Worm (Caenorhabditis elegans) whole organism, L4 larva: ENCODE results near the gene T06E4.5.

Experiments
- F10B5.3 ChIP-seq: sonication (generic microtip); optimal IDR thresholded peaks from 2 replicates; lab custom pipeline; 2016; ENCODE audit warnings: mild to moderate bottlenecking, missing genetic modification characterization, missing compliant biosample characterization
- F44E2.7 ChIP-seq: fragments of 200-800 bp; sonication (Bioruptor generic); IDR thresholded peaks from 2 replicates; pipeline ENCODE4 v2.1.2; 2022; ENCODE audit warnings: missing genetic modification characterization, missing compliant biosample characterization
- R02D3.7 ChIP-seq: fragments of 150-350 bp; sonication (generic microtip); optimal IDR thresholded peaks from 3 replicates; lab custom pipeline; 2014; ENCODE audit warnings: missing biosample characterization, missing genetic modification characterization
- T26A8.4 ChIP-seq: fragments of 200-800 bp; sonication (Bioruptor generic); IDR thresholded peaks from 2 replicates; pipeline ENCODE4 v1.3.6; 2022; ENCODE audit warnings: missing genetic modification characterization, missing compliant biosample characterization
- Y105C5A.15 ChIP-seq: fragments of 200-800 bp; sonication (Bioruptor generic); IDR thresholded peaks from 2 replicates; pipeline ENCODE4 v1.3.6; 2022; ENCODE audit warnings: missing genetic modification characterization, missing compliant biosample characterization
- ZK546.5 ChIP-seq, 2 experiments: sonication (generic microtip); optimal IDR thresholded peaks; 2 replicates each; lab custom pipeline; 2017; ENCODE audit warnings: missing biosample characterization in 2 of 2, missing genetic modification characterization in 2 of 2
- aly-2 ChIP-seq: sonication (generic microtip); optimal IDR thresholded peaks from 2 replicates; lab custom pipeline; 2018; ENCODE audit warnings: missing biosample characterization, missing genetic modification characterization
- ama-1 ChIP-seq: fragments of 150-350 bp; optimal IDR thresholded peaks from 2 replicates; lab custom pipeline; 2014; ENCODE audit warnings: inconsistent platforms, mixed read lengths
- ceh-62 ChIP-seq: sonication (generic microtip); optimal IDR thresholded peaks from 2 replicates; lab custom pipeline; 2017; ENCODE audit warnings: missing biosample characterization, missing genetic modification characterization
- daf-16 ChIP-seq, 3 experiments: sonication (generic microtip); optimal IDR thresholded peaks; 2 replicates each; lab custom pipeline; 2016 to 2017; ENCODE audit warnings: missing genetic modification characterization in 3 of 3, missing genetic modification reagents in 3 of 3, mild to moderate bottlenecking in 2 of 3, missing compliant biosample characterization in 2 of 3, missing biosample characterization in 1 of 3, moderate library complexity in 1 of 3
- daf-19 ChIP-seq: fragments of 200-800 bp; sonication (Bioruptor generic); conservative IDR thresholded peaks from 2 replicates; pipeline ENCODE4 v1.3.6; 2022; ENCODE audit warnings: missing genetic modification characterization, missing compliant biosample characterization
- dmd-8 ChIP-seq: fragments of 200-800 bp; sonication (Bioruptor generic); IDR thresholded peaks from 2 replicates; pipeline ENCODE4 v1.3.6; 2022; ENCODE audit warnings: missing genetic modification characterization, missing compliant biosample characterization
- dpl-1 ChIP-seq: fragments of 150-350 bp; optimal IDR thresholded peaks from 2 replicates; lab custom pipeline; 2014; ENCODE audit warnings: missing biosample characterization, missing genetic modification reagents, missing genetic modification characterization
- fos-1 ChIP-seq: fragments of 150-350 bp; optimal IDR thresholded peaks from 2 replicates; lab custom pipeline; 2014; ENCODE audit warnings: missing biosample characterization, missing genetic modification characterization
- hlh-30 ChIP-seq: sonication (generic microtip); optimal IDR thresholded peaks from 2 replicates; lab custom pipeline; 2017; ENCODE audit warnings: antibody characterized with exemption, mild to moderate bottlenecking, missing genetic modification characterization, missing compliant biosample characterization; ENCODE audit not compliant: insufficient read depth
- hmg-1.1 ChIP-seq: fragments of 200-800 bp; sonication (Bioruptor generic); IDR thresholded peaks from 2 replicates; pipeline ENCODE4 v1.3.6; 2022; ENCODE audit warnings: missing genetic modification reagents, missing genetic modification characterization, missing compliant biosample characterization
- jun-1 ChIP-seq: fragments of 150-350 bp; optimal IDR thresholded peaks from 2 replicates; lab custom pipeline; 2014; ENCODE audit warnings: missing biosample characterization, missing genetic modification reagents, missing genetic modification characterization
- lim-7 ChIP-seq: fragments of 200-800 bp; sonication (Bioruptor generic); IDR thresholded peaks from 2 replicates; pipeline ENCODE4 v1.3.6; 2022; ENCODE audit warnings: missing genetic modification characterization, missing compliant biosample characterization
- lin-13 ChIP-seq: fragments of 150-350 bp; optimal IDR thresholded peaks from 2 replicates; lab custom pipeline; 2014; ENCODE audit warnings: missing biosample characterization, missing genetic modification reagents, missing genetic modification characterization
- lin-29 ChIP-seq: fragments of 200-800 bp; sonication (Bioruptor generic); IDR thresholded peaks from 2 replicates; pipeline ENCODE4 v1.3.6; 2022; ENCODE audit warnings: missing genetic modification reagents, missing genetic modification characterization, missing compliant biosample characterization
- lin-39 ChIP-seq: fragments of 150-350 bp; optimal IDR thresholded peaks from 2 replicates; lab custom pipeline; 2014; ENCODE audit warnings: missing biosample characterization, missing genetic modification reagents, missing genetic modification characterization
- mdt-29 ChIP-seq: fragments of 200-800 bp; sonication (Bioruptor generic); IDR thresholded peaks from 2 replicates; pipeline ENCODE4 v1.3.6; 2022; ENCODE audit warnings: missing genetic modification reagents, missing genetic modification characterization, missing compliant biosample characterization
- mep-1 ChIP-seq: fragments of 150-350 bp; sonication (generic microtip); optimal IDR thresholded peaks from 3 replicates; lab custom pipeline; 2014; ENCODE audit warnings: missing biosample characterization, missing genetic modification characterization
- mes-2 ChIP-seq: sonication (generic microtip); optimal IDR thresholded peaks from 2 replicates; lab custom pipeline; 2016; ENCODE audit warnings: missing genotype, mild to moderate bottlenecking, missing genetic modification characterization, missing compliant biosample characterization; ENCODE audit not compliant: poor library complexity, severe bottlenecking
- mxl-3 ChIP-seq: fragments of 200-800 bp; sonication (Bioruptor generic); optimal IDR thresholded peaks from 2 replicates; lab custom pipeline; 2018; ENCODE audit warnings: mild to moderate bottlenecking, missing genetic modification characterization, missing compliant biosample characterization
- nhr-102 ChIP-seq: sonication (generic microtip); optimal IDR thresholded peaks from 2 replicates; lab custom pipeline; 2016; ENCODE audit warnings: mild to moderate bottlenecking, missing genetic modification characterization, moderate library complexity, missing compliant biosample characterization
- nhr-237 ChIP-seq: sonication (generic microtip); optimal IDR thresholded peaks from 2 replicates; lab custom pipeline; 2017; ENCODE audit warnings: missing biosample characterization, missing genetic modification characterization
- nhr-25 ChIP-seq: sonication (generic microtip); optimal IDR thresholded peaks from 2 replicates; lab custom pipeline; 2017; ENCODE audit warnings: missing genetic modification characterization, mild to moderate bottlenecking, missing compliant biosample characterization, antibody characterized with exemption, moderate library complexity, borderline replicate concordance; ENCODE audit not compliant: insufficient read depth
- nhr-41 ChIP-seq: fragments of 200-800 bp; sonication (Bioruptor generic); IDR thresholded peaks from 2 replicates; pipeline ENCODE4 v1.3.6; 2022; ENCODE audit warnings: missing genetic modification reagents, missing genetic modification characterization, missing compliant biosample characterization
- nhr-42 ChIP-seq: fragments of 200-800 bp; sonication (Bioruptor generic); IDR thresholded peaks from 2 replicates; pipeline ENCODE4 v1.3.6; 2022; ENCODE audit warnings: missing genetic modification characterization, missing compliant biosample characterization
- nhr-48 ChIP-seq: sonication (generic microtip); optimal IDR thresholded peaks from 2 replicates; lab custom pipeline; 2016; ENCODE audit warnings: mild to moderate bottlenecking, missing genetic modification characterization, missing compliant biosample characterization
- nhr-6 ChIP-seq: fragments of 150-350 bp; optimal IDR thresholded peaks from 2 replicates; lab custom pipeline; 2014; ENCODE audit warnings: missing biosample characterization, missing genetic modification characterization
- nhr-76 ChIP-seq: fragments of 150-350 bp; optimal IDR thresholded peaks from 2 replicates; lab custom pipeline; 2014; ENCODE audit warnings: missing biosample characterization, missing genetic modification characterization
- pha-4 ChIP-seq, 2 experiments: fragments of 150-350 bp in 1 of 2; fragments of 200-800 bp in 1 of 2; sonication (Bioruptor generic) in 1 of 2; IDR thresholded peaks in 1 of 2; optimal IDR thresholded peaks in 1 of 2; 2 replicates each; pipeline versions ENCODE4 v1.3.6 to Lab custom; 2014 to 2022; ENCODE audit warnings: missing genetic modification characterization in 2 of 2, missing genetic modification reagents in 2 of 2, missing biosample characterization in 1 of 2, missing compliant biosample characterization in 1 of 2
- skn-1 ChIP-seq: fragments of 150-350 bp; optimal IDR thresholded peaks from 2 replicates; lab custom pipeline; 2014; ENCODE audit warnings: missing biosample characterization, missing genetic modification characterization
- snpc-4 ChIP-seq: fragments of 150-350 bp; optimal IDR thresholded peaks from 2 replicates; lab custom pipeline; 2014; ENCODE audit warnings: missing biosample characterization, missing genetic modification characterization
- spr-1 ChIP-seq: sonication (generic microtip); optimal IDR thresholded peaks from 2 replicates; lab custom pipeline; 2016; ENCODE audit warnings: mild to moderate bottlenecking, missing genetic modification characterization, missing compliant biosample characterization
- unc-130 ChIP-seq: sonication (generic microtip); optimal IDR thresholded peaks from 2 replicates; lab custom pipeline; 2016; ENCODE audit warnings: missing genetic modification reagents, missing genetic modification characterization, missing compliant biosample characterization
- unc-62 ChIP-seq, 3 experiments: fragments of 150-350 bp in 1 of 3; sonication (generic microtip); optimal IDR thresholded peaks in 2 of 3; peaks in 1 of 3; 1 replicate in 1 of 3; 2 replicates in 2 of 3; lab custom pipeline; 2014 to 2017; ENCODE audit warnings: missing biosample characterization in 3 of 3, missing genetic modification characterization in 3 of 3, missing genetic modification reagents in 3 of 3, missing genotype in 1 of 3
- zag-1 ChIP-seq: fragments of 150-350 bp; optimal IDR thresholded peaks from 2 replicates; lab custom pipeline; 2014; ENCODE audit warnings: missing biosample characterization, missing genetic modification characterization
- zip-11 ChIP-seq: fragments of 200-800 bp; sonication (Bioruptor generic); IDR thresholded peaks from 2 replicates; pipeline ENCODE4 v1.3.6; 2022; ENCODE audit warnings: missing genetic modification characterization, missing compliant biosample characterization
- zip-2 ChIP-seq: fragments of 150-350 bp; optimal IDR thresholded peaks from 2 replicates; lab custom pipeline; 2014; ENCODE audit warnings: missing biosample characterization, missing genetic modification characterization
- ztf-7 ChIP-seq: fragments of 150-350 bp; optimal IDR thresholded peaks from 2 replicates; lab custom pipeline; 2014; ENCODE audit warnings: missing biosample characterization, missing genetic modification characterization

The T06E4.5 gene

DNA sequence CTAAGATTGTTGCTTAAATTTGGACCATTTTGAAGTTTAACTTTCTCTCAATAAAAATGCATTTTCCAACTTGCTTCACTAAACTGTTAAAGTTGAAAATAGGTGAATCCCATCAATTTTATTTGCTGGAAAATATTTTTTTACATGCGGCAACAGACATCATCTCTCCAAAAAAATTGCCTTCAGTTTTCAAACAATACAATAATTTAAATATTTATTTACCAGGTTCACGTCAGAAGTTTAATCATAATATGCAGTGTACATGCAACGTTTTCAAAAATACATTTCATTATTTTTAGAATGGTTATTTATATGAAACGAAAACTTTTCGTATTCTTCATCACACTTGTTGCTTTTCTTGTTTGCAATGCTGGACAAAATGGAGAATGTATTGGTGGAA is at the start of gene T06E4.5:
Gene T06E4.5 (plus strand): TSS at position 301 of the 400 bp plus-strand sequence.
- TF ChIP-seq ztf-7 (tag; lab: Kevin White, UChicago) (no peak), Y105C5A.15 (GFP tag; lab: Robert Waterston, UW) (no peak), lin-13 (GFP tag; lab: Kevin White, UChicago) (no peak), mxl-3 (no peak), mdt-29 (GFP tag; lab: Robert Waterston, UW) (no peak), nhr-42 (no peak), skn-1 (tag; lab: Kevin White, UChicago) (no peak), ceh-62 (tag; lab: Kevin White, UChicago) (no peak), ama-1 (lab: Kevin White, UChicago) (no peak), zip-11 (GFP tag; lab: Robert Waterston, UW) (no peak), lin-29 (GFP tag; lab: Robert Waterston, UW) (no peak), nhr-25 (tag; lab: Kevin White, UChicago) (no peak), daf-19 (no peak), snpc-4 (no peak), F44E2.7 (no peak)

ce11 chrV:9582594-9583322 is 48.3 kb upstream of the T06E4.5 start, which contains the start of gene rtfo-1:
TSS of gene rtfo-1 (minus strand) at chrV:9582644.
- TF ChIP-seq unc-62 (GFP tag; optimal IDR thresholded peaks at IDR 0.05 in 1 of 2; lab: Kevin White, UChicago) (no peak), unc-62 (tag; optimal IDR thresholded peaks at IDR 0.05; lab: Kevin White, UChicago) (no peak), mes-2 (tag; lab: Kevin White, UChicago) (peak; percentile 86), zip-2 (tag; lab: Kevin White, UChicago) (no peak), hlh-30 (tag; lab: Kevin White, UChicago) (peak; percentile 12), nhr-102 (tag; lab: Kevin White, UChicago) (peak; percentile 8), dmd-8 (GFP tag; lab: Robert Waterston, UW) (no peak), zip-11 (GFP tag; lab: Robert Waterston, UW) (no peak), daf-16 (GFP tag; optimal IDR thresholded peaks at IDR 0.05; lab: Kevin White, UChicago) (no peak), daf-16 (tag; optimal IDR thresholded peaks at IDR 0.05; lab: Kevin White, UChicago) (no peak), pha-4 (GFP tag; IDR thresholded peaks at IDR 0.05; lab: Robert Waterston, UW) (no peak), pha-4 (tag; optimal IDR thresholded peaks at IDR 0.05; lab: Kevin White, UChicago) (peak; percentile 24), ZK546.5 (tag; optimal IDR thresholded peaks at IDR 0.05; lab: Kevin White, UChicago) (no peak), nhr-48 (tag; lab: Kevin White, UChicago) (no peak), lim-7 (GFP tag; lab: Robert Waterston, UW) (no peak), hmg-1.1 (peak; percentile 52; the same call in 1 of the 2 replicates), mep-1 (tag; lab: Kevin White, UChicago) (peak; percentile 58), spr-1 (tag; lab: Kevin White, UChicago) (peak; percentile 45), mdt-29 (GFP tag; lab: Robert Waterston, UW) (no peak), nhr-6 (peak; percentile 25), fos-1 (tag; lab: Kevin White, UChicago) (no peak), T26A8.4 (GFP tag; lab: Robert Waterston, UW) (no peak), dpl-1 (GFP tag; lab: Kevin White, UChicago) (peak; percentile 32), zag-1 (tag; lab: Kevin White, UChicago) (no peak), aly-2 (tag; lab: Kevin White, UChicago) (no peak), unc-130 (GFP tag; lab: Kevin White, UChicago) (peak; percentile 5), F10B5.3 (tag; lab: Kevin White, UChicago) (no peak), jun-1 (tag; lab: Kevin White, UChicago) (no peak), nhr-76 (tag; lab: Kevin White, UChicago) (no peak), lin-39 (tag; lab: Kevin White, UChicago) (no peak), nhr-41 (no peak), ama-1 (lab: Kevin White, UChicago) (no peak), nhr-237 (no peak), R02D3.7 (no peak)
